Fruit fly (Drosophila melanogaster) whole organism, prepupa: ENCODE results near the gene CG5246.

Source experiments
- Gug ChIP-seq: fragments of 200-800 bp; sonication (Bioruptor generic); IDR thresholded peaks from 2 replicates; pipeline ENCODE4 v1.3.6; 2022; ENCODE audit warnings: missing biosample characterization, missing genetic modification characterization
- fd59A ChIP-seq: fragments of 200-800 bp; sonication (Bioruptor generic); optimal IDR thresholded peaks from 2 replicates; lab custom pipeline; 2017; ENCODE audit warnings: missing biosample characterization, mild to moderate bottlenecking, missing genetic modification characterization, missing genetic modification reagents
- net ChIP-seq: fragments of 200-800 bp; sonication (Bioruptor generic); optimal IDR thresholded peaks from 3 replicates; lab custom pipeline; 2016; ENCODE audit warnings: missing biosample characterization, missing genetic modification characterization
- pdm3 ChIP-seq: fragments of 200-800 bp; sonication (Bioruptor generic); optimal IDR thresholded peaks from 3 replicates; lab custom pipeline; 2016; ENCODE audit warnings: missing biosample characterization, missing genetic modification characterization
- salr ChIP-seq, 2 experiments: fragments of 200-800 bp; sonication (Bioruptor generic); optimal IDR thresholded peaks; 3 replicates each; lab custom pipeline; 2016 to 2018; ENCODE audit warnings: missing biosample characterization in 2 of 2, missing genetic modification characterization in 2 of 2, mild to moderate bottlenecking in 1 of 2

DNA sequence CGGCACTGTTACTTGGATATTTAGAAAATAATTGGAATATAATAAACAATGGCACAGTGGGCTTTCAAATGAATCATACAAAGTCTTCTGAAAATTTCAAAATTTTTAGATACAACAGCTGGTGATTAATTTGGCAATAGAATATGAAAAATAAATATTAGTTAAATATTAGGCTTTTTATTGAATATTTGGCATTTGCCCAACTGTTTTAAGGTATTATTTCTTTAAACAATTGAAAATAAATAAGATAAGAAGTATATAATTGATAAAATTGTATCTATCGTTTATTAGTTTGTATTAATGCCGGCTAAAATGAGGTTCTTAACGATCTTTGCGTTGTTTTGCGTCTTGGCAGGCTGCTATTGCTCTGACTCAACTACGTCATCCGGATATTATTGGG lies 11.7 kb upstream of the CG5246 start, which contains the start of gene CG45079:
- TF ChIP-seq fd59A (GFP tag; lab: Kevin White, UChicago) (no peak), pdm3 (GFP tag; lab: Kevin White, UChicago) (no peak), Gug (GFP tag; lab: Robert Waterston, UW) (no peak), salr (GFP tag; optimal IDR thresholded peaks at IDR 0.05; lab: Kevin White, UChicago) (no peak), net (GFP tag; lab: Kevin White, UChicago) (no peak)
